Fruit fly (Drosophila melanogaster) whole organism, prepupa: ENCODE data around the gene mey.

Experiments
- Blimp-1 ChIP-seq: fragments of 200-800 bp; sonication (Bioruptor generic); optimal IDR thresholded peaks from 3 replicates; lab custom pipeline; 2017; ENCODE audit warnings: missing biosample characterization, missing genetic modification characterization, mild to moderate bottlenecking, moderate library complexity, missing genetic modification reagents
- CG10631 ChIP-seq: fragments of 200-800 bp; sonication (Bioruptor generic); optimal IDR thresholded peaks from 2 replicates; lab custom pipeline; 2016; ENCODE audit warnings: missing biosample characterization, missing genetic modification characterization
- CG10669 ChIP-seq: fragments of 200-800 bp; sonication (Bioruptor generic); optimal IDR thresholded peaks from 3 replicates; lab custom pipeline; 2018; ENCODE audit warnings: missing biosample characterization, mild to moderate bottlenecking, missing genetic modification characterization, moderate library complexity
- CG15336 ChIP-seq: fragments of 200-800 bp; sonication (Bioruptor generic); IDR thresholded peaks from 2 replicates; pipeline ENCODE4 v1.3.6; 2022; ENCODE audit warnings: missing biosample characterization, missing genetic modification characterization
- CG16779 ChIP-seq: fragments of 200-800 bp; sonication (Bioruptor generic); optimal IDR thresholded peaks from 3 replicates; lab custom pipeline; 2017; ENCODE audit warnings: missing biosample characterization, mild to moderate bottlenecking, missing genetic modification characterization
- CG3032 ChIP-seq: fragments of 200-800 bp; optimal IDR thresholded peaks from 2 replicates; lab custom pipeline; 2019; ENCODE audit warnings: missing biosample characterization, mild to moderate bottlenecking, missing genetic modification characterization, moderate library complexity
- CG31627 ChIP-seq: fragments of 200-800 bp; sonication (Bioruptor generic); optimal IDR thresholded peaks from 3 replicates; lab custom pipeline; 2016; ENCODE audit warnings: missing biosample characterization, missing genetic modification characterization
- CG32006 ChIP-seq: fragments of 200-800 bp; sonication (Bioruptor generic); optimal IDR thresholded peaks from 3 replicates; lab custom pipeline; 2017; ENCODE audit warnings: missing biosample characterization, mild to moderate bottlenecking, missing genetic modification characterization
- CG3919 ChIP-seq: fragments of 200-800 bp; sonication (Bioruptor generic); optimal IDR thresholded peaks from 3 replicates; lab custom pipeline; 2016; ENCODE audit warnings: missing biosample characterization, missing genetic modification characterization
- CG4318 ChIP-seq: fragments of 200-800 bp; sonication (Bioruptor generic); optimal IDR thresholded peaks from 3 replicates; lab custom pipeline; 2017; ENCODE audit warnings: missing biosample characterization, mild to moderate bottlenecking, missing genetic modification characterization
- CG6163 ChIP-seq: fragments of 200-800 bp; sonication (Bioruptor generic); IDR thresholded peaks from 3 replicates; pipeline ENCODE4 v1.3.6; 2022; ENCODE audit warnings: missing biosample characterization, missing genetic modification characterization
- CG6276 ChIP-seq: fragments of 200-800 bp; sonication (Bioruptor generic); optimal IDR thresholded peaks from 2 replicates; lab custom pipeline; 2017; ENCODE audit warnings: missing biosample characterization, mild to moderate bottlenecking, missing genetic modification characterization
- CG6808 ChIP-seq: fragments of 200-800 bp; sonication (Bioruptor generic); optimal IDR thresholded peaks from 3 replicates; lab custom pipeline; 2017; ENCODE audit warnings: missing biosample characterization, missing genetic modification characterization, mild to moderate bottlenecking, moderate library complexity, missing genetic modification reagents
- CG6854 ChIP-seq: fragments of 200-800 bp; sonication (Bioruptor generic); optimal IDR thresholded peaks from 2 replicates; lab custom pipeline; 2017; ENCODE audit warnings: missing biosample characterization, mild to moderate bottlenecking, missing genetic modification characterization
- CG7368 ChIP-seq: fragments of 200-800 bp; sonication (Bioruptor generic); optimal IDR thresholded peaks from 3 replicates; lab custom pipeline; 2016; ENCODE audit warnings: missing biosample characterization, missing genetic modification characterization
- CG8119 ChIP-seq: fragments of 200-800 bp; sonication (Bioruptor generic); IDR thresholded peaks from 3 replicates; pipeline ENCODE4 v1.3.6; 2022; ENCODE audit warnings: missing biosample characterization, missing genetic modification characterization
- CG8319 ChIP-seq: fragments of 200-800 bp; sonication (Bioruptor generic); optimal IDR thresholded peaks from 3 replicates; lab custom pipeline; 2016; ENCODE audit warnings: missing biosample characterization, missing genetic modification characterization
- CG8632 ChIP-seq: fragments of 200-800 bp; sonication (Bioruptor generic); optimal IDR thresholded peaks from 3 replicates; lab custom pipeline; 2016; ENCODE audit warnings: missing biosample characterization, missing genetic modification characterization
- CG9139 ChIP-seq: fragments of 200-800 bp; sonication (Bioruptor generic); optimal IDR thresholded peaks from 3 replicates; lab custom pipeline; 2017; ENCODE audit warnings: missing biosample characterization, mild to moderate bottlenecking, missing genetic modification characterization
- Eip75B ChIP-seq: fragments of 200-800 bp; sonication (Bioruptor generic); optimal IDR thresholded peaks from 3 replicates; lab custom pipeline; 2016; ENCODE audit warnings: missing biosample characterization, missing genetic modification characterization
- Eip78C ChIP-seq: fragments of 200-800 bp; sonication (Bioruptor generic); peaks from one replicate; lab custom pipeline; 2016; ENCODE audit warnings: missing biosample characterization, missing genetic modification characterization
- Eip93F ChIP-seq: fragments of 200-800 bp; sonication (Bioruptor generic); optimal IDR thresholded peaks from 2 replicates; lab custom pipeline; 2016; ENCODE audit warnings: missing biosample characterization, mild to moderate bottlenecking, missing genetic modification characterization
- Ets96B ChIP-seq: fragments of 200-800 bp; optimal IDR thresholded peaks from 2 replicates; lab custom pipeline; 2019; ENCODE audit warnings: missing biosample characterization, mild to moderate bottlenecking, missing genetic modification characterization, moderate library complexity
- Gug ChIP-seq: fragments of 200-800 bp; sonication (Bioruptor generic); IDR thresholded peaks from 2 replicates; pipeline ENCODE4 v1.3.6; 2022; ENCODE audit warnings: missing biosample characterization, missing genetic modification characterization
- Hr39 ChIP-seq: fragments of 200-800 bp; sonication (Bioruptor generic); optimal IDR thresholded peaks from 2 replicates; lab custom pipeline; 2016; ENCODE audit warnings: missing biosample characterization, missing genetic modification characterization
- Hr4 ChIP-seq: fragments of 200-800 bp; sonication (Bioruptor generic); optimal IDR thresholded peaks from 3 replicates; lab custom pipeline; 2016; ENCODE audit warnings: missing biosample characterization, missing genetic modification characterization
- Lpt ChIP-seq: fragments of 200-800 bp; sonication (Bioruptor generic); optimal IDR thresholded peaks from 3 replicates; lab custom pipeline; 2016; ENCODE audit warnings: missing biosample characterization, missing genetic modification characterization
- Met ChIP-seq: fragments of 200-800 bp; sonication (Bioruptor generic); optimal IDR thresholded peaks from 3 replicates; lab custom pipeline; 2016; ENCODE audit warnings: missing biosample characterization, missing genetic modification characterization
- OdsH ChIP-seq: fragments of 200-800 bp; sonication (Bioruptor generic); optimal IDR thresholded peaks from 3 replicates; lab custom pipeline; 2016; ENCODE audit warnings: missing biosample characterization, missing genetic modification characterization
- Sox14 ChIP-seq: fragments of 200-800 bp; sonication (Bioruptor generic); optimal IDR thresholded peaks from 3 replicates; lab custom pipeline; 2016; ENCODE audit warnings: missing biosample characterization, missing genetic modification characterization
- Sox15 ChIP-seq: fragments of 200-800 bp; sonication (Bioruptor generic); optimal IDR thresholded peaks from 3 replicates; lab custom pipeline; 2016; ENCODE audit warnings: missing biosample characterization, missing genetic modification characterization
- achi ChIP-seq: fragments of 200-800 bp; sonication (Bioruptor generic); optimal IDR thresholded peaks from 3 replicates; lab custom pipeline; 2016; ENCODE audit warnings: missing biosample characterization, missing genetic modification characterization
- acj6 ChIP-seq: fragments of 200-800 bp; sonication (Bioruptor generic); optimal IDR thresholded peaks from 3 replicates; lab custom pipeline; 2016; ENCODE audit warnings: missing biosample characterization, missing genetic modification characterization
- dsx ChIP-seq: fragments of 200-800 bp; optimal IDR thresholded peaks from 3 replicates; lab custom pipeline; 2019; ENCODE audit warnings: missing biosample characterization, mild to moderate bottlenecking, missing genetic modification characterization, moderate library complexity; ENCODE audit not compliant: poor library complexity, severe bottlenecking
- eg ChIP-seq: fragments of 200-800 bp; sonication (Bioruptor generic); IDR thresholded peaks from 3 replicates; pipeline ENCODE4 v1.3.6; 2022; ENCODE audit warnings: missing biosample characterization, missing genetic modification characterization
- esn ChIP-seq: fragments of 200-800 bp; sonication (Bioruptor generic); optimal IDR thresholded peaks from 2 replicates; lab custom pipeline; 2016; ENCODE audit warnings: missing biosample characterization, mild to moderate bottlenecking, missing genetic modification characterization, moderate library complexity
- fd59A ChIP-seq: fragments of 200-800 bp; sonication (Bioruptor generic); optimal IDR thresholded peaks from 2 replicates; lab custom pipeline; 2017; ENCODE audit warnings: missing biosample characterization, mild to moderate bottlenecking, missing genetic modification characterization, missing genetic modification reagents
- fd85E ChIP-seq: fragments of 200-800 bp; sonication (Bioruptor generic); optimal IDR thresholded peaks from 3 replicates; lab custom pipeline; 2016; ENCODE audit warnings: missing biosample characterization, missing genetic modification characterization
- fkh ChIP-seq: fragments of 200-800 bp; sonication (Bioruptor generic); optimal IDR thresholded peaks from 3 replicates; lab custom pipeline; 2017; ENCODE audit warnings: missing biosample characterization, mild to moderate bottlenecking, missing genetic modification characterization, moderate library complexity
- net ChIP-seq: fragments of 200-800 bp; sonication (Bioruptor generic); optimal IDR thresholded peaks from 3 replicates; lab custom pipeline; 2016; ENCODE audit warnings: missing biosample characterization, missing genetic modification characterization
- pdm3 ChIP-seq: fragments of 200-800 bp; sonication (Bioruptor generic); optimal IDR thresholded peaks from 3 replicates; lab custom pipeline; 2016; ENCODE audit warnings: missing biosample characterization, missing genetic modification characterization
- spab ChIP-seq: fragments of 200-800 bp; sonication (Bioruptor generic); optimal IDR thresholded peaks from 2 replicates; lab custom pipeline; 2017; ENCODE audit warnings: missing biosample characterization, mild to moderate bottlenecking, missing genetic modification characterization, missing genetic modification reagents
- ss ChIP-seq, 2 experiments: fragments of 200-800 bp; sonication (Bioruptor generic); optimal IDR thresholded peaks; 2 replicates in 1 of 2; 3 replicates in 1 of 2; lab custom pipeline; 2017 to 2018; ENCODE audit warnings: mild to moderate bottlenecking in 2 of 2, missing biosample characterization in 2 of 2, missing genetic modification characterization in 2 of 2, moderate library complexity in 1 of 2
- svp ChIP-seq: fragments of 200-800 bp; sonication (Bioruptor generic); peaks from one replicate; lab custom pipeline; 2016; ENCODE audit warnings: missing biosample characterization, missing genetic modification characterization
- topi ChIP-seq: fragments of 200-800 bp; sonication (Bioruptor generic); optimal IDR thresholded peaks from 3 replicates; lab custom pipeline; 2016; ENCODE audit warnings: missing biosample characterization, missing genetic modification characterization

The mey gene

DNA sequence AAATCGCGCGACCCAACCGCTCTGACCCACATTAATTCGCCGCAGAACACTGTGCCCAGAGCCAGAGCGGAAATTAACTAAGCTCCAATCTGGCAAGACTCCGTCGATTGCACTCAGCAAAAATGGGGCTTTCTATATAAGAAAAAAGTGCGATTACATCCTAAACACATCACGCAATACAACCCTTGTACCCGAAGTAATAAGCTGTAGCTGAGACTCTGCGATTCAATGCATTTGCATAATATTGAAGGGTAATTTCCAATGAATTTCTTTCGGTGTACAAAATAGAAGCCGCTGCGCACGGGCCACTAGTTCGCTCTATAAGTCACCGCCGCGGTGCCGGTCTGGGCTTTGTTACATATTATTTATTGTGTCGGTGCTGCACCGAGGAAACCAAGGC, 16.9 kb upstream of the mey start (continued):
- no peak for TF ChIP-seq fkh (GFP tag; lab: Kevin White, UChicago)
- peak; percentile 17 for TF ChIP-seq CG3032 (tag; lab: Kevin White, UChicago)
- TF ChIP-seq Sox14 (GFP tag; lab: Kevin White, UChicago): peak; percentile 48
- no peak for TF ChIP-seq Blimp-1 (GFP tag; lab: Kevin White, UChicago)
- TF ChIP-seq Hr39 (GFP tag; lab: Kevin White, UChicago): no peak
- no peak for TF ChIP-seq CG31627
- TF ChIP-seq Eip78C (GFP tag; lab: Kevin White, UChicago): peak; percentile 82
- TF ChIP-seq CG7368: no peak
- TF ChIP-seq Met (GFP tag; lab: Kevin White, UChicago): no peak
- peak; percentile 62 for TF ChIP-seq net (GFP tag; lab: Kevin White, UChicago)
- TF ChIP-seq CG10669 (GFP tag; lab: Kevin White, UChicago): peak; percentile 16
- TF ChIP-seq CG6163 (GFP tag; lab: Robert Waterston, UW): peak; percentile 82
- TF ChIP-seq Lpt: peak; percentile 58
- TF ChIP-seq eg: peak; percentile 87
- no peak for TF ChIP-seq svp (GFP tag; lab: Kevin White, UChicago)
- TF ChIP-seq dsx (GFP tag; lab: Kevin White, UChicago): peak; percentile 15
- TF ChIP-seq pdm3 (GFP tag; lab: Kevin White, UChicago): peak; percentile 67
- TF ChIP-seq CG4318 (GFP tag; lab: Kevin White, UChicago): peak; percentile 67
- peak; percentile 76 for TF ChIP-seq CG8119 (GFP tag; lab: Robert Waterston, UW)
- peak; percentile 41 for TF ChIP-seq acj6 (GFP tag; lab: Kevin White, UChicago)
- TF ChIP-seq CG32006: peak; percentile 82
- peak; percentile 78 for TF ChIP-seq CG15336
- no peak for TF ChIP-seq spab (GFP tag; lab: Kevin White, UChicago)
- TF ChIP-seq topi (GFP tag; lab: Kevin White, UChicago): no peak
- TF ChIP-seq CG6276 (GFP tag; lab: Kevin White, UChicago): peak; percentile 67
- peak; percentile 62 for TF ChIP-seq OdsH (GFP tag; lab: Kevin White, UChicago)
- no peak for TF ChIP-seq esn (GFP tag; lab: Kevin White, UChicago)
- no peak for TF ChIP-seq CG8632 (GFP tag; lab: Kevin White, UChicago)
- TF ChIP-seq ss (GFP tag; optimal IDR thresholded peaks at IDR 0.05; lab: Kevin White, UChicago): peak in 1 of 2 experiments; percentile 25
- peak; percentile 50 for TF ChIP-seq Ets96B (tag; lab: Kevin White, UChicago)
- peak; percentile 48 for TF ChIP-seq CG10631
- peak; percentile 66 for TF ChIP-seq Gug (GFP tag; lab: Robert Waterston, UW)

DNA sequence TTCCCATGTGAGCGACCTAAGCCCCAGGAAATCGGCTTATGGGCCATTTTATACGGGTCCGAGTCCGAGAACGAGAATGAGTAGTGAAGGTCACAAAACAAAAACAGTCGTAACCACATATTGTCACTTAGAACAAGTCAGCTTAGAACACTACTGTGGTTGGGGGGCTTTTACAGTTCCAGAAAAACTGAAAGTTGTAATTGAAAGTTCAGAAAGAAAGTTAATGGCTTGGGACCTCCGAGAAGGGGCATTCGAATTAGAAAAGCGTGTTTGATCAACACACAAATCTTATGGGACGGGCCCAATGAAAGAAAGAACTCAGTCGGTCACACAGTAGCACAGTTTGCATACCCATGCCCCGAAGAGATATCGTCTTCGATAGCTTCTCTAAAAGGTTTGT, 16.0 kb upstream of the mey start:
- no peak for TF ChIP-seq esn (GFP tag; lab: Kevin White, UChicago)
- no peak for TF ChIP-seq Sox14 (GFP tag; lab: Kevin White, UChicago)
- TF ChIP-seq CG8319 (GFP tag; lab: Kevin White, UChicago): no peak
- no peak for TF ChIP-seq achi (GFP tag; lab: Kevin White, UChicago)
- TF ChIP-seq eg: no peak
- no peak for TF ChIP-seq CG6854 (GFP tag; lab: Kevin White, UChicago)
- TF ChIP-seq Gug (GFP tag; lab: Robert Waterston, UW): no peak
- TF ChIP-seq pdm3 (GFP tag; lab: Kevin White, UChicago): no peak
- TF ChIP-seq svp (GFP tag; lab: Kevin White, UChicago): no peak
- TF ChIP-seq fd59A: no peak
- TF ChIP-seq CG9139 (GFP tag; lab: Kevin White, UChicago): no peak
- no peak for TF ChIP-seq Hr39 (GFP tag; lab: Kevin White, UChicago)

DNA sequence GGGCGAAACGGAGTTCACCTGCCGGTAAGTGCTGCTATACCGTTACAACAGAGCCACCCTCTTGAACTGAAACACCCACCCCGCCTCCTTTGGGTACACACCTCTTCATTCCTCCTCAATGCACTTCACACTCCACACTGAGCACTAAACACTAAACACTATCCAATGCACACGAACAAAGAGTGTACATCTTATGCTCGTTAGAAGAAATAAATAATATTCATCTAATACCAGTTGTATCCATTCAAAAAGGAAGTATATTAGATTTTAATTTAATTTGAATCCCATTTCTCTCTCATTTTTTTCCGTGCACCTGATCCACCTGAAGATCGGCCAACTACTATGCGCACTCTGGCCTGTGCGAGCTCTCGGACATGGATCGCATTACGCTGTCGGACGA, 4.6 kb downstream of the mey start:
- TF ChIP-seq svp (GFP tag; lab: Kevin White, UChicago): peak; percentile 58
- peak; percentile 39 for TF ChIP-seq CG10631
- no peak for TF ChIP-seq fd85E (GFP tag; lab: Kevin White, UChicago)
- peak; percentile 53 for TF ChIP-seq CG3032 (tag; lab: Kevin White, UChicago)
- no peak for TF ChIP-seq Lpt
- TF ChIP-seq dsx (GFP tag; lab: Kevin White, UChicago): peak; percentile 12
- TF ChIP-seq Ets96B (tag; lab: Kevin White, UChicago): peak; percentile 63
- TF ChIP-seq CG9139 (GFP tag; lab: Kevin White, UChicago): no peak
- no peak for TF ChIP-seq Sox15
- no peak for TF ChIP-seq CG7368
- TF ChIP-seq CG3919 (GFP tag; lab: Kevin White, UChicago): peak; percentile 46
- no peak for TF ChIP-seq CG6276 (GFP tag; lab: Kevin White, UChicago)
- TF ChIP-seq net (GFP tag; lab: Kevin White, UChicago): no peak
- TF ChIP-seq CG16779 (tag; lab: Kevin White, UChicago): no peak
- TF ChIP-seq acj6 (GFP tag; lab: Kevin White, UChicago): peak; percentile 32
- peak; percentile 24 for TF ChIP-seq OdsH (GFP tag; lab: Kevin White, UChicago)
- TF ChIP-seq topi (GFP tag; lab: Kevin White, UChicago): peak; percentile 31
- no peak for TF ChIP-seq CG6808 (GFP tag; lab: Kevin White, UChicago)
- peak; percentile 18 for TF ChIP-seq CG31627
- TF ChIP-seq pdm3 (GFP tag; lab: Kevin White, UChicago): peak; percentile 35
- TF ChIP-seq CG15336: no peak
- TF ChIP-seq Hr4 (GFP tag; lab: Kevin White, UChicago): peak; percentile 16
- TF ChIP-seq esn (GFP tag; lab: Kevin White, UChicago): peak; percentile 14
- TF ChIP-seq Eip93F (GFP tag; lab: Kevin White, UChicago): no peak
- peak; percentile 21 for TF ChIP-seq Eip75B
- no peak for TF ChIP-seq fkh (GFP tag; lab: Kevin White, UChicago)
